Fruit fly (Drosophila melanogaster): Measurements from ENCODE around the gene CG5961.

dm6 chr3R:12451888-12452514 lies 8.1 kb downstream of the CG5961 start, which contains the start of gene CG5509:
- TF ChIP-seq lab (GFP tag; optimal IDR thresholded peaks at IDR 0.05), result no peak
- no peak for TF ChIP-seq CG32532 (GFP tag; IDR thresholded peaks at IDR 0.05)
- no peak for TF ChIP-seq usp (GFP tag; optimal IDR thresholded peaks at IDR 0.05)
- TF ChIP-seq gcm (GFP tag; optimal IDR thresholded peaks at IDR 0.05), result no peak
- TF ChIP-seq Hr78 (GFP tag; optimal IDR thresholded peaks at IDR 0.05), result no peak
- TF ChIP-seq tx (GFP tag; optimal IDR thresholded peaks at IDR 0.05), result no peak
- no peak for TF ChIP-seq Hmx (GFP tag; optimal IDR thresholded peaks at IDR 0.05)
